Worm (Caenorhabditis elegans): ENCODE measurements around the gene Y75B12B.3.

The Y75B12B.3 gene

ce11 chrV:15150661-15151060 lies 35.4 kb downstream of the Y75B12B.3 start, which contains the start of gene T09F5.2:
Gene T09F5.2, plus strand, starts transcription at chrV:15150961.
- TF ChIP-seq tbx-9 (tag; optimal IDR thresholded peaks at IDR 0.05; ENCODE audit: borderline replicate concordance), result no peak
- no peak for TF ChIP-seq unc-130 (GFP tag; optimal IDR thresholded peaks at IDR 0.05)
- TF ChIP-seq T26A5.8 (tag; optimal IDR thresholded peaks at IDR 0.05), result no peak
- no peak for TF ChIP-seq F57C9.4 (tag; optimal IDR thresholded peaks at IDR 0.05)
- TF ChIP-seq ztf-3 (GFP tag; optimal IDR thresholded peaks at IDR 0.05), result no peak
- TF ChIP-seq Y56A3A.18 (GFP tag; IDR thresholded peaks at IDR 0.05), result no peak
- TF ChIP-seq fkh-3 (tag; optimal IDR thresholded peaks at IDR 0.05), result no peak
- no peak for TF ChIP-seq aptf-3 (GFP tag; IDR thresholded peaks at IDR 0.05)
- TF ChIP-seq tbp1 (GFP tag; optimal IDR thresholded peaks at IDR 0.05), result no peak

DNA sequence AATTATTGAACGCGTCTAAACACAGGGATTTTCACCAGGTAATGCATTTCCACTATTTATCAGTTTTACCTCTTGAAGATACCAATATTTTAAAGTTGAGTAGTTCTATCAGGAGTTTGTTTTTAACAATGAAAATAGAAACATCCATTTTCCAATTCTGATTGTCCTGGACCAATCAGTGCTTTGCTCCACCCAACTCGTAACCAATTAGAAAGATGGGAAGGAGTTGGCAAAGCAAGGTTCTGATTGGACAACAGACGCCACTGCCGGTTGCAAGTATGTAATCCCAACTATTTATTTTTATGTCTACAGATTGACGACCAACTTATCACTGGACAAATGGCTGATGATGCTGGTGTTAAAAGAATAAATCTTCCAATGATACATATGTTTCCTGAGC lies 35.9 kb downstream of the Y75B12B.3 start:
- TF ChIP-seq lag-1 (GFP tag; IDR thresholded peaks at IDR 0.05) (no peak), lin-54 (GFP tag; optimal IDR thresholded peaks at IDR 0.05) (no peak), ekl-4 (GFP tag; IDR thresholded peaks at IDR 0.05) (no peak), ztf-6 (GFP tag; IDR thresholded peaks at IDR 0.05) (no peak), Y95B8A.8 (GFP tag; IDR thresholded peaks at IDR 0.05) (no peak), ceh-100 (GFP tag; IDR thresholded peaks at IDR 0.05) (no peak), fkh-3 (tag; optimal IDR thresholded peaks at IDR 0.05) (no peak), madf-6 (GFP tag; IDR thresholded peaks at IDR 0.05) (no peak)

- TF ChIP-seq aptf-2 (GFP tag; conservative IDR thresholded peaks at IDR 0.05) (no peak), lsl-1 (GFP tag; optimal IDR thresholded peaks at IDR 0.05) (no peak), K12H6.12 (tag; optimal IDR thresholded peaks at IDR 0.05) (no peak), ama-1 (optimal IDR thresholded peaks at IDR 0.05) (no peak), ama-1 (GFP tag; optimal IDR thresholded peaks at IDR 0.05) (no peak), F57C9.4 (tag; optimal IDR thresholded peaks at IDR 0.05) (no peak), ceh-40 (GFP tag; IDR thresholded peaks at IDR 0.05) (no peak), somi-1 (GFP tag; optimal IDR thresholded peaks at IDR 0.05) (no peak), chd-7 (tag; optimal IDR thresholded peaks at IDR 0.05) (no peak), die-1 (tag; optimal IDR thresholded peaks at IDR 0.05) (no peak), ZK185.1 (tag; optimal IDR thresholded peaks at IDR 0.05; ENCODE audit: poor library complexity, severe bottlenecking) (no peak), dpff-1 (tag; optimal IDR thresholded peaks at IDR 0.05) (no peak), F10E7.11 (tag; optimal IDR thresholded peaks at IDR 0.05) (no peak), repo-1 (tag; optimal IDR thresholded peaks at IDR 0.05) (no peak), ets-4 (GFP tag; optimal IDR thresholded peaks at IDR 0.05) (no peak), snpc-3.4 (tag; optimal IDR thresholded peaks at IDR 0.05) (no peak), F52B5.7 (tag; optimal IDR thresholded peaks at IDR 0.05) (no peak), Y56A3A.18 (GFP tag; IDR thresholded peaks at IDR 0.05) (no peak), egrh-3 (GFP tag; IDR thresholded peaks at IDR 0.05) (no peak)
Observed at ce11 chrV:15148800-15149199, 37.3 kb downstream of the Y75B12B.3 start, which contains the start of gene T09F5.1. Gene T09F5.1, plus strand, starts transcription at chrV:15149100.

ce11 chrV:15147776-15148175 lies 38.3 kb downstream of the Y75B12B.3 start, which contains the start of gene T09F5.20:
Gene T09F5.20, minus strand, starts transcription at chrV:15147876.
- TF ChIP-seq aptf-2 (GFP tag; conservative IDR thresholded peaks at IDR 0.05), result no peak
- TF ChIP-seq F57A8.1 (GFP tag; optimal IDR thresholded peaks at IDR 0.05), result no peak
- no peak for TF ChIP-seq F55B11.4 (tag; optimal IDR thresholded peaks at IDR 0.05; ENCODE audit: borderline replicate concordance, insufficient read depth)
